Worm (Caenorhabditis elegans) whole organism, L1 larva: ENCODE results near the gene dex-1.

Source experiments
- C34B4.2 ChIP-seq: sonication (generic microtip); optimal IDR thresholded peaks from 2 replicates; lab custom pipeline; 2017; ENCODE audit warnings: mild to moderate bottlenecking, missing genetic modification characterization, missing compliant biosample characterization
- ceh-88 ChIP-seq: fragments of 200-800 bp; sonication (Bioruptor generic); IDR thresholded peaks from 2 replicates; pipeline ENCODE4 v1.3.6; 2022; ENCODE audit warnings: missing genetic modification characterization, missing compliant biosample characterization
- ces-1 ChIP-seq: fragments of 150-350 bp; optimal IDR thresholded peaks from 2 replicates; lab custom pipeline; 2014; ENCODE audit warnings: missing biosample characterization, missing genetic modification reagents, missing genetic modification characterization
- dsc-1 ChIP-seq: sonication (generic microtip); optimal IDR thresholded peaks from 2 replicates; lab custom pipeline; 2016; ENCODE audit warnings: mild to moderate bottlenecking, missing genetic modification characterization, missing compliant biosample characterization
- efl-1 ChIP-seq, 4 experiments: fragments of 150-350 bp; optimal IDR thresholded peaks in 3 of 4; peaks in 1 of 4; 1 replicate in 1 of 4; 2 replicates in 3 of 4; lab custom pipeline; 2014; ENCODE audit warnings: missing biosample characterization in 2 of 4, missing genetic modification characterization in 2 of 4, missing genetic modification reagents in 2 of 4
- efl-3 ChIP-seq: fragments of 200-800 bp; sonication (Bioruptor generic); optimal IDR thresholded peaks from 2 replicates; lab custom pipeline; 2018; ENCODE audit warnings: mild to moderate bottlenecking, missing genetic modification characterization, missing compliant biosample characterization
- fkh-8 ChIP-seq: sonication (generic microtip); optimal IDR thresholded peaks from 2 replicates; lab custom pipeline; 2016; ENCODE audit warnings: mild to moderate bottlenecking, missing genetic modification characterization, missing compliant biosample characterization
- fos-1 ChIP-seq: fragments of 150-350 bp; optimal IDR thresholded peaks from 2 replicates; lab custom pipeline; 2014; ENCODE audit warnings: missing biosample characterization, missing genetic modification characterization
- hlh-17 ChIP-seq: fragments of 200-800 bp; sonication (Bioruptor generic); optimal IDR thresholded peaks from 2 replicates; lab custom pipeline; 2018; ENCODE audit warnings: missing genetic modification characterization, mild to moderate bottlenecking, missing compliant biosample characterization, moderate library complexity, borderline replicate concordance
- hpl-2 ChIP-seq: fragments of 150-350 bp; optimal IDR thresholded peaks from 2 replicates; lab custom pipeline; 2014; ENCODE audit warnings: missing biosample characterization, missing genetic modification reagents, missing genetic modification characterization
- isw-1 ChIP-seq: fragments of 200-800 bp; sonication (Bioruptor generic); IDR thresholded peaks from 2 replicates; pipeline ENCODE4 v1.3.6; 2022; ENCODE audit warnings: missing genetic modification characterization, missing compliant biosample characterization
- lin-13 ChIP-seq: fragments of 150-350 bp; optimal IDR thresholded peaks from 2 replicates; lab custom pipeline; 2014; ENCODE audit warnings: missing biosample characterization, missing genetic modification reagents, missing genetic modification characterization
- lsy-2 ChIP-seq, 2 experiments: fragments of 150-350 bp; optimal IDR thresholded peaks; 2 replicates each; lab custom pipeline; 2014; ENCODE audit warnings: missing biosample characterization in 2 of 2, missing genetic modification characterization in 2 of 2
- nhr-11 ChIP-seq: fragments of 150-350 bp; optimal IDR thresholded peaks from 2 replicates; lab custom pipeline; 2014; ENCODE audit warnings: missing biosample characterization, missing genetic modification characterization
- nhr-19 ChIP-seq: fragments of 200-800 bp; sonication (Bioruptor generic); conservative IDR thresholded peaks from 2 replicates; pipeline ENCODE4 v1.3.6; 2022; ENCODE audit warnings: missing genetic modification characterization, missing compliant biosample characterization
- nhr-47 ChIP-seq: sonication (generic microtip); optimal IDR thresholded peaks from 2 replicates; lab custom pipeline; 2016; ENCODE audit warnings: mild to moderate bottlenecking, missing genetic modification characterization, moderate library complexity, missing compliant biosample characterization
- nhr-76 ChIP-seq: sonication (generic microtip); optimal IDR thresholded peaks from 2 replicates; lab custom pipeline; 2017; ENCODE audit warnings: missing biosample characterization, missing genetic modification characterization
- nhr-77 ChIP-seq: fragments of 150-350 bp; optimal IDR thresholded peaks from 2 replicates; lab custom pipeline; 2014; ENCODE audit warnings: missing biosample characterization, missing genetic modification characterization
- nhr-85 ChIP-seq: sonication (generic microtip); peaks from one replicate; lab custom pipeline; 2016; ENCODE audit warnings: missing genetic modification characterization, inconsistent platforms, missing compliant biosample characterization
- pag-3 ChIP-seq: sonication (generic microtip); optimal IDR thresholded peaks from 2 replicates; lab custom pipeline; 2017; ENCODE audit warnings: missing genetic modification characterization, mild to moderate bottlenecking, missing compliant biosample characterization, antibody characterized with exemption, borderline replicate concordance; ENCODE audit not compliant: insufficient read depth
- pqm-1 ChIP-seq: sonication (generic microtip); optimal IDR thresholded peaks from 3 replicates; lab custom pipeline; 2017; ENCODE audit warnings: missing biosample characterization, missing genetic modification characterization
- skn-1 ChIP-seq: fragments of 150-350 bp; optimal IDR thresholded peaks from 2 replicates; lab custom pipeline; 2014; ENCODE audit warnings: missing biosample characterization, missing genetic modification characterization
- snpc-4 ChIP-seq: fragments of 150-350 bp; optimal IDR thresholded peaks from 2 replicates; lab custom pipeline; 2014; ENCODE audit warnings: missing biosample characterization, missing genetic modification characterization
- sox-4 ChIP-seq: sonication (generic microtip); optimal IDR thresholded peaks from 2 replicates; lab custom pipeline; 2016; ENCODE audit warnings: missing genetic modification characterization, missing compliant biosample characterization
- tbx-2 ChIP-seq: sonication (generic microtip); optimal IDR thresholded peaks from 2 replicates; lab custom pipeline; 2016; ENCODE audit warnings: missing genetic modification characterization, missing compliant biosample characterization
- unc-86 ChIP-seq: sonication (generic microtip); optimal IDR thresholded peaks from 2 replicates; lab custom pipeline; 2016; ENCODE audit warnings: missing genetic modification characterization, missing compliant biosample characterization
- vab-15 ChIP-seq: sonication (generic microtip); optimal IDR thresholded peaks from 2 replicates; lab custom pipeline; 2017; ENCODE audit warnings: missing genotype, mild to moderate bottlenecking, missing genetic modification characterization, missing compliant biosample characterization
- zip-4 ChIP-seq: fragments of 200-800 bp; sonication (Bioruptor generic); optimal IDR thresholded peaks from 2 replicates; lab custom pipeline; 2018; ENCODE audit warnings: mild to moderate bottlenecking, missing genetic modification characterization, moderate library complexity, missing compliant biosample characterization

Gene dex-1

DNA sequence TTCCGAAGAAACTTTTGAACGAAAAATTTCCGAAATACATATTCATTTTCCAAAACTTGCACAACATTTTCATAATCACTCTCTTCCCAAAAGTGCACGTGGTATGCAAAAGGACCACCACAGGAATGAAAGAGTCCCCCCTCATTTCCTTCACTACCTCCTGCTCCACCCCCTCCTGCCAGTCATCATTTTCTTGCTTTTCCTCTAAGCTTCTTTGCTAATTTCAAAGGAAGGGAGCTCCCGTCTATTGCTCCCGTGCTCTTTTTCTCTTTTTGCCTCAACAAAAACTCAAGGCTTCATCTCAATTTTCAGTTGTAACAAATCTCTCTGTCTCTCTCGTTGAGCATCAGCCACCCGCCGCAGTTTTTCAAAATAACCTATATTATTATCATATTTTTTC, 46.9 kb downstream of the dex-1 start (continued):
- TF ChIP-seq zip-4 (GFP tag; lab: Kevin White, UChicago) (no peak), lsy-2 (tag; optimal IDR thresholded peaks at IDR 0.05; lab: Kevin White, UChicago) (no peak), hpl-2 (no peak), nhr-11 (no peak), ces-1 (GFP tag; lab: Kevin White, UChicago) (no peak), sox-4 (no peak), tbx-2 (tag; lab: Kevin White, UChicago) (no peak), pag-3 (tag; lab: Kevin White, UChicago) (peak; percentile 14)

DNA sequence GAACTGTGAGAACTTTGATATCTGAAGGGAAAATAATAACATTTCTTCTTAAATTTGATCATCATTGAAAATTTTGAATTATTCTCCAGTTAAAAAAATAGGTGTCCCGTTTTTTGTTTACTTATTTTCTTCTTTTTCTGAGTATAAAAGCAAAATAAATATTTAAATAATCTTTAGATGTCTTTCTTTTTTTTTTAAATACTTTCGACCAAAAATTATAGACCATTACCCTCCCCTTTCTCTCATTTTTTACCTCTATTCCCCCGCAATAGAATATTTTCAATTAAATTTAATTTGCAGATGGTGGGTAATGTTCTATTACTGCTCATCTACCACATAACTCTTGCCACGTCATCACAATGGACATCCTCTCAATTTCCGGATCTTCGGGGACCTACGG, 47.8 kb downstream of the dex-1 start, which contains the start of gene molo-1:
molo-1 (plus strand) TSS at position 301 of the 400 bp plus-strand sequence.
- TF ChIP-seq nhr-77: no peak
- TF ChIP-seq nhr-85: no peak
- TF ChIP-seq C34B4.2 (tag; lab: Kevin White, UChicago): no peak
- TF ChIP-seq vab-15 (tag; lab: Kevin White, UChicago): no peak
- TF ChIP-seq pqm-1 (tag; lab: Kevin White, UChicago): no peak
- no peak for TF ChIP-seq fos-1 (tag; lab: Kevin White, UChicago)
- no peak for TF ChIP-seq isw-1 (GFP tag; lab: Robert Waterston, UW)
- no peak for TF ChIP-seq skn-1 (tag; lab: Kevin White, UChicago)
- TF ChIP-seq, all 84 proteins: peak for 0

DNA sequence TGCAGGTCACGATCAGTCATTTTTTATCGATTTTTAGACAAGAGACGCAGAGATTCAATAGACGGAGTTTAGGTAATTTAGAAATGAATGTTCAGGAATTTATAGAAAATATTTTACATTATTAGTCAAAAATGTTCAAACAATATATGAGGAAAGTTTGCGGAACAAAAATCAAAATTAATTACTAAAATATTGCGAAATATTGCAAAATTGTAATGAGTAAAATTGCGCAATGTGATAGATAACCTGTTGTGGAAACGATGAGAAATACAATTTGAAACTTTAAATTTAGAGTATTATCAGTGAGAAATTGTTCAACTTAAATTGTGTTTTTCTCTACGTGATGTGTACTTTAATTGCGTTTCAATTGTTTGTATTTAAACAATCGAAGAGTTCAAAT, 55.1 kb downstream of the dex-1 start, which contains the start of gene F56D2.5:
F56D2.5 (minus strand) TSS at position 371 of the 400 bp plus-strand sequence.
- TF ChIP-seq efl-3 (GFP tag; lab: Kevin White, UChicago): no peak
- peak; percentile 69 for TF ChIP-seq skn-1 (tag; lab: Kevin White, UChicago)
- peak in 1 of 2 experiments; percentile 32 for TF ChIP-seq lsy-2 (tag; optimal IDR thresholded peaks at IDR 0.05; lab: Kevin White, UChicago)
- no peak for TF ChIP-seq ceh-88 (GFP tag; lab: Robert Waterston, UW)
- peak in 1 of 2 experiments; percentile 6 for TF ChIP-seq efl-1 (optimal IDR thresholded peaks at IDR 0.05; lab: Kevin White, UChicago)
- TF ChIP-seq efl-1 (GFP tag; optimal IDR thresholded peaks at IDR 0.05 in 1 of 2; lab: Kevin White, UChicago): no peak
- TF ChIP-seq zip-4 (GFP tag; lab: Kevin White, UChicago): peak; percentile 90

DNA sequence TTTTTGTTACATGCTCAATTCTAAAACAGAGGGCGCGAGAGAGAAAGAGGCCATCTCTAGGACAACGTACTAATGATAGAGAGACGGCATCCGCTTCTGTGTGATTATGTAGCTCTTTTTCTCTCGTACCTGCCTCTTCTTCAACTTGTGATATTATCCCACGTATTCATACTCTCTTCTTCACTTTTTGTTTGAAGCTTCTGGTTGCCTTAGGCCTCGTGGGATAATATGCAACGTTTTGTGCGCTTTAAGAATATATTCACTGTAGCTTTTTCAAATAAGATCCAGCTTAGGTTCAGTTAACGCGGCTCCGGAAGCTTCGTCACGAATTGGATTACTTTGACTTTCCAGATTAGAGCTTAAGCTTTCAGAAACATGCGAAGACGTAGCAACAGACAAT, 56.9 kb downstream of the dex-1 start, which contains the start of the genes F56D2.8 and uev-2:
F56D2.8 (minus strand) TSS at position 101 of the 400 bp plus-strand sequence.
uev-2 (plus strand) TSS at position 360 of the 400 bp plus-strand sequence.
- TF ChIP-seq nhr-76 (no peak), dsc-1 (tag; lab: Kevin White, UChicago) (peak; percentile 25), unc-86 (tag; lab: Kevin White, UChicago) (no peak), fkh-8 (tag; lab: Kevin White, UChicago) (peak; percentile 57), pag-3 (tag; lab: Kevin White, UChicago) (no peak)

DNA sequence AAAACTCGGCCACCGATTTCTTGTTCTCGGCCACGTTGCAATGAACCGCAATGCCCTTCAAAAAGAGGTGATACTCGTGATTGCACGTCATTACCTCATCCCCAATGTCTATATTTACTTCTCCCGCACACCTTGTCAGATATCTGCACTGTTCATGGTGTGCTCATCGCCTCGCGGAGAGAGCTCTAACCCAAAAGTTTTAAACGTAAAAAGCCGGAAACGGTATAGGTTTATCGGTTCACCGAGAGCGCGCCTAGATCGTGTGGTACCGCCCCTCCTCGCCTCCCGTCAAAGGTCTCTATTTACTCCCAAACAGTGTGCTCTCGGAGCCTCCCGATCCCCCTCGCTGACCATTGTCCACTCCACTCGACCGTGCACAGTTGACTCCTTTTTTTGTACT, 58.7 kb downstream of the dex-1 start, which contains the start of gene F56D2.3:
F56D2.3 (plus strand) TSS at position 301 of the 400 bp plus-strand sequence.
- TF ChIP-seq snpc-4 (tag; lab: Kevin White, UChicago) (no peak), hlh-17 (GFP tag; lab: Kevin White, UChicago) (no peak), nhr-77 (no peak), lin-13 (GFP tag; lab: Kevin White, UChicago) (no peak), nhr-47 (tag; lab: Kevin White, UChicago) (no peak), nhr-19 (GFP tag; lab: Robert Waterston, UW) (no peak)
